Worm (Caenorhabditis elegans) whole organism, early embryonic: Measurements from ENCODE around the gene B0001.8.
"Not testable (repeated sequence)": the region's sequence is repeated elsewhere in the genome, so short reads cannot be mapped to it uniquely, and the experiment has no call there.

Experiments
- B0310.2 ChIP-seq: sonication (generic microtip); optimal IDR thresholded peaks from 2 replicates; lab custom pipeline; 2016; ENCODE audit warnings: mild to moderate bottlenecking, missing genetic modification characterization, missing compliant biosample characterization
- F13C5.2 ChIP-seq: sonication (generic microtip); optimal IDR thresholded peaks from 2 replicates; lab custom pipeline; 2017; ENCODE audit warnings: mild to moderate bottlenecking, missing genetic modification characterization, inconsistent platforms, missing compliant biosample characterization
- aly-1 ChIP-seq: sonication (generic microtip); optimal IDR thresholded peaks from 2 replicates; lab custom pipeline; 2016; ENCODE audit warnings: missing genetic modification characterization, missing compliant biosample characterization
- ama-1 ChIP-seq: fragments of 150-350 bp; optimal IDR thresholded peaks from 2 replicates; lab custom pipeline; 2014
- ceh-13 ChIP-seq: fragments of 200-800 bp; sonication (Bioruptor generic); optimal IDR thresholded peaks from 2 replicates; lab custom pipeline; 2018; ENCODE audit warnings: mild to moderate bottlenecking, missing genetic modification characterization, missing compliant biosample characterization
- ceh-36 ChIP-seq: sonication (generic microtip); optimal IDR thresholded peaks from 2 replicates; lab custom pipeline; 2016; ENCODE audit warnings: missing genetic modification characterization, inconsistent platforms, missing compliant biosample characterization
- ets-7 ChIP-seq: sonication (generic microtip); optimal IDR thresholded peaks from 2 replicates; lab custom pipeline; 2016; ENCODE audit warnings: missing genotype, missing genetic modification characterization, missing compliant biosample characterization
- flt-1 ChIP-seq: fragments of 200-800 bp; sonication (Bioruptor generic); IDR thresholded peaks from 2 replicates; pipeline ENCODE4 v1.3.6; 2022; ENCODE audit warnings: missing genetic modification characterization, missing compliant biosample characterization
- hmbx-1 ChIP-seq: sonication (generic microtip); optimal IDR thresholded peaks from 2 replicates; lab custom pipeline; 2016; ENCODE audit warnings: mild to moderate bottlenecking, missing genetic modification characterization, missing compliant biosample characterization
- hmg-4 ChIP-seq: fragments of 200-800 bp; sonication (Bioruptor generic); optimal IDR thresholded peaks from 2 replicates; lab custom pipeline; 2018; ENCODE audit warnings: mild to moderate bottlenecking, missing genetic modification characterization, missing compliant biosample characterization
- hnd-1 ChIP-seq: sonication (generic microtip); optimal IDR thresholded peaks from 2 replicates; lab custom pipeline; 2016; ENCODE audit warnings: missing genetic modification characterization, missing compliant biosample characterization
- pes-1 ChIP-seq: fragments of 200-800 bp; sonication (Bioruptor generic); IDR thresholded peaks from 2 replicates; pipeline ENCODE4 v1.3.6; 2022; ENCODE audit warnings: missing genetic modification reagents, missing genetic modification characterization, missing compliant biosample characterization
- scrt-1 ChIP-seq: fragments of 200-800 bp; sonication (Bioruptor generic); IDR thresholded peaks from 2 replicates; pipeline ENCODE4 v1.3.6; 2022; ENCODE audit warnings: missing genetic modification characterization, missing compliant biosample characterization
- sea-1 ChIP-seq: fragments of 200-800 bp; sonication (Bioruptor generic); conservative IDR thresholded peaks from 2 replicates; pipeline ENCODE4 v1.3.6; 2022; ENCODE audit warnings: missing genetic modification characterization, missing compliant biosample characterization
- tbx-11 ChIP-seq: fragments of 200-800 bp; sonication (Bioruptor generic); IDR thresholded peaks from 2 replicates; pipeline ENCODE4 v1.3.6; 2022; ENCODE audit warnings: missing genetic modification characterization, missing compliant biosample characterization
- tbx-37 ChIP-seq: fragments of 200-800 bp; sonication (Bioruptor generic); conservative IDR thresholded peaks from 2 replicates; pipeline ENCODE4 v1.3.6; 2022; ENCODE audit warnings: missing genetic modification reagents, missing genetic modification characterization, missing compliant biosample characterization
- tra-4 ChIP-seq: sonication (generic microtip); optimal IDR thresholded peaks from 2 replicates; lab custom pipeline; 2017; ENCODE audit warnings: missing genetic modification characterization, missing compliant biosample characterization

The B0001.8 gene

DNA sequence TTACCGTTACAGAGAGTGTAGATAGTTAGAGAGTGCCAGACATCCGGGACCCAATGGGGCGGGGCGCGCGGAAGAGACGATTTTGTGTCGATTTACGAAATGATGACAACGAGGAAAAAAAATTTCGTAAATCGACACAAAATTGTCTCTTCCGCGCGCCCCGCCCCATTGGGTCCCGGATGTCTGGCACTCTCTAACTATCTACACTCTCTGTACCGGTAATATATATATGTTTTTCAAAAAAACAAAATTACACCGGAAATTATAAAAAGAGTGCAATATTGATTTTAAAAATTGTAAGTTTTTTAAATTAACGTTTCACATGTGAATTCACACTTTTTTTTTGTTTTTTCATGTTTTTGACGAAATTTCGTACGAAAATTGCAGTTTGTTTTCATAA is 2.8 kb downstream of the B0001.8 start, which contains the start of gene B0001.4:
B0001.4 (minus strand) TSS at position 101 of the 400 bp plus-strand sequence.
- TF ChIP-seq B0310.2 (tag; lab: Kevin White, UChicago); tbx-37 (GFP tag; lab: Robert Waterston, UW); pes-1 (GFP tag; lab: Robert Waterston, UW): not testable (repeated sequence)

DNA sequence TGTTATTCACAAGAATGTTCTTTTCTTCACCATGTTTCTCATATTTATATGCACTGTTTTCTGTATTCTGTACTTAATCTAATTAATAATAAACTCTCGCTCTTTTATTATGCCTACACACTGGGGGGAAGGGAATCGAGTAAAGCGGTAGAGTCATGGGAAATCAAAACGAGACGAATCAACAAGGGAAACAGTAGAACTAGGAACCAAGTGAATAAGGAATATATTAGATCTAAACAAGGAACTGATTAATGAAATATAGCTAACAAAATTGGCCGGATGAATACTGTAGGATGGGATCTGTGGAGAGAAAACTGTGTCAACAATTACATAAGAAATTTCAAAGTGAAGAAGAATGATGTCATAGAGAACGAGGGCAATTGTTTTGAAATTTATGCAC is 5.9 kb downstream of the B0001.8 start:
- no peak for TF ChIP-seq ama-1 (lab: Kevin White, UChicago)

DNA sequence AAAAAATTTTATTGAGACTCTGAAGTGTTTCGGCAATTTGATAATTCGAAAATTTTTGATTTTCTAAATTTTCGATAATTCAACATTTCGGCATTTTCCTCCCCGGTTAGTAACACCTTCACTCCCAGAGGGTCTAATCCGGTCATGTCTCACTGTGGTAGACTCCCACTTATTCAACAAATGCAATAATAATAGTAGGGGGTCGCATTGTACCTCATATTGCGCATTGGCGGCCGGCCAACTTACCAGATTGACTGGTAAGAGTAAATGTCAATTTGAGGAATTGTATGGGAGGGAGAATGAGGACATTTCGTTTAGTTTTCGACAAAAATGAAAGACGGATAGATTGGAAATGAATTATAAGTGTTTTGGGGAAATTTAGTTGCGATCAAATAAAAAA is 7.1 kb downstream of the B0001.8 start:
- TF ChIP-seq hmbx-1 (tag; lab: Kevin White, UChicago) (no peak), ceh-36 (tag; lab: Kevin White, UChicago) (no peak), tbx-11 (GFP tag; lab: Robert Waterston, UW) (no peak), pes-1 (GFP tag; lab: Robert Waterston, UW) (no peak)

DNA sequence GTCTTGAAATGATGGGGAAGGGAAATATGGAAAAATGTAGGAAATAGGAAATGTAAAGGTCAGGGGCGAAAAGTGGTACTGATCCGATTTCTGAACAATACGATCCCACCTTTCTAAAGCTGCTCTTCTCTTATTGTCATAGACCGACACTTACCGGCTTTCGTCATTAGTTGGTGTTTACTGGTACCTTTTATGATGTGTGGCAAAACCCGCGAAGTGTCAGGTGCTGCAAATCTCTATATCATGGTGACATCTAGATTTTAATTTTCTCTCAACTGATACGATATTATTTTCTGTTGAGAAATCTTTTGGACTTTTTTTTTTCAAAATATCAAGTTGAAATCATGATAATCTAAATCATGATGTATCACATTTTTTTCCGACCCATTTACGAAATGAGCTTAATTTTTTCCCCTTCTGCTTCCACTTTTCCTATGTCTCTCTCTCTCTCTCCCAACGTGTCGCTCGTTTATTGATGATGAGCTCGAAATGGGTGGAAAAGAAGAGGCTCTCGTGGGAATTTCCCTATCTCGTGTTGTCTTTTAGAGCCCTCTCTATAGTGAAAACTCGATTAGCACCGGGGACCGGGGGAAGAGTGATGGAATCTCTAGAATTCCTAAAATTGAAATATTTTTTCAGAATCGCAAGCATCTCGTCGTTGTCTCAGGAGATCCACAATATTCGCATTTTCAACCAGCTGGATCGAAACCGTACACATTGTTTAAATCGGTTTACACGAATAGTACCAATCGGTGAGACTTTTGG is 9.4 kb downstream of the B0001.8 start:
- TF ChIP-seq ceh-13 = no peak
- TF ChIP-seq F13C5.2 (tag; lab: Kevin White, UChicago) = no peak

DNA sequence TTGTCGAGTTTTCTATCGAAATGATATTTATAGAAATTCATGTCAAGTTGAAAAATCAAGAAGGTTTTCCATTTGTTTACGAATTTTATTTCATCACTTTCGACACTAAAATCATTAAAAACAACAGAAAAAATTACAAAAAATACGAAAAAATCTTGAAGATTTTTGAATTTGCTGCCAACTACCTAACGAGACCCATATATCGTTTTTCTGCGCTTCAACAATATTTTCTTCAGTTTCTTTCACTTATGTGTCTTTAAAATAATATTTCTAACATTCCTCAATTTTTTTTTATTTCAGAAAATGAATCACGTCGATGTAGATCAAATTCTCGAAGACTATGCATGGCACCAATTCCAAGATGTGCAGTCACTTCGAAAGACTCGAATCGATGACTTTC is 11.7 kb downstream of the B0001.8 start, which contains the start of gene lin-24:
lin-24 (plus strand) TSS at position 301 of the 400 bp plus-strand sequence.
- TF ChIP-seq ceh-36 (tag; lab: Kevin White, UChicago) (no peak), hnd-1 (tag; lab: Kevin White, UChicago) (no peak), pes-1 (GFP tag; lab: Robert Waterston, UW) (no peak)

DNA sequence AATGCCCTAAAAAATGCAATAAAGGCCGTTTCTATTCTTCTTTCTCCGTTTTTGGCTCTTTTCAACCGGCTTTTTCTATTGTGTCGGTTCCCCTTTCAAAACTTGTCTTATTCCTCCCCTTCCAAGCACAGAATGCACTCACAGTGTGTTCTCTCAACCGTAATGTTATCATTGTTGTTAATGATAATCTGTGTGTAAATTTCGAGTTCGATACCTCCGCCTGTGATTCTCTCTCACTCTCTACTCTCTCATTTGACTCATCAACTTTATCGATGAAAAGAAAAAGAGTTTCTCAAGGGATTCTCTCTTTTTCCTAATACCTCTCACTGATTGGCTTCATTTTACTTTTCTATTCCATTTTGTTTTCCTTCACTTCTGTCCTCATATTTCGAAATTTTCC is 12.2 kb downstream of the B0001.8 start:
- TF ChIP-seq ets-7 (tag; lab: Kevin White, UChicago) (no peak), sea-1 (no peak), pes-1 (GFP tag; lab: Robert Waterston, UW) (no peak), tbx-11 (GFP tag; lab: Robert Waterston, UW) (no peak), ceh-36 (tag; lab: Kevin White, UChicago) (no peak), hnd-1 (tag; lab: Kevin White, UChicago) (no peak), aly-1 (tag; lab: Kevin White, UChicago) (no peak), F13C5.2 (tag; lab: Kevin White, UChicago) (no peak), hmbx-1 (tag; lab: Kevin White, UChicago) (no peak), tbx-37 (GFP tag; lab: Robert Waterston, UW) (no peak), tra-4 (no peak), flt-1 (no peak), scrt-1 (GFP tag; lab: Robert Waterston, UW) (no peak), ceh-13 (no peak), B0310.2 (tag; lab: Kevin White, UChicago) (no peak), hmg-4 (GFP tag; lab: Kevin White, UChicago) (no peak), ama-1 (lab: Kevin White, UChicago) (no peak)

DNA sequence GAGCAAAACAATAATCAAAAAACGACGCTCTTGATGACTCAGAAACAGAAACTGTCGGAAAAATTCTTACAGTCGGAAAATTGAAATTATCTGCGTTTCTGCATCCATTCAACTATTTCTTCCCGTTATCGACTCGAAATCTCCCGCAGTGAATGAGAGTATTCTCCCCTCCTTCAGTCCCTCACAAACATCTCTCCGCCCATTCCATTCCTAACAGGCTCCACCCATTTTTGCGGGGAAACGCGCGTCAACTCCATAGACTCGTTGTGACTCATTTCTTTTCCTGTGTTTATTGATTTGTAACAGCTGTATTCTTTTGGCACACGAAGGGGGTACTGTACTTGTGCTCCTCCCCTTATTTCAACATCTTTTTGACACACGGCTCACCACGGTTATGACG is 13.0 kb downstream of the B0001.8 start:
- no peak for TF ChIP-seq tbx-37 (GFP tag; lab: Robert Waterston, UW)
- no peak for TF ChIP-seq pes-1 (GFP tag; lab: Robert Waterston, UW)

DNA sequence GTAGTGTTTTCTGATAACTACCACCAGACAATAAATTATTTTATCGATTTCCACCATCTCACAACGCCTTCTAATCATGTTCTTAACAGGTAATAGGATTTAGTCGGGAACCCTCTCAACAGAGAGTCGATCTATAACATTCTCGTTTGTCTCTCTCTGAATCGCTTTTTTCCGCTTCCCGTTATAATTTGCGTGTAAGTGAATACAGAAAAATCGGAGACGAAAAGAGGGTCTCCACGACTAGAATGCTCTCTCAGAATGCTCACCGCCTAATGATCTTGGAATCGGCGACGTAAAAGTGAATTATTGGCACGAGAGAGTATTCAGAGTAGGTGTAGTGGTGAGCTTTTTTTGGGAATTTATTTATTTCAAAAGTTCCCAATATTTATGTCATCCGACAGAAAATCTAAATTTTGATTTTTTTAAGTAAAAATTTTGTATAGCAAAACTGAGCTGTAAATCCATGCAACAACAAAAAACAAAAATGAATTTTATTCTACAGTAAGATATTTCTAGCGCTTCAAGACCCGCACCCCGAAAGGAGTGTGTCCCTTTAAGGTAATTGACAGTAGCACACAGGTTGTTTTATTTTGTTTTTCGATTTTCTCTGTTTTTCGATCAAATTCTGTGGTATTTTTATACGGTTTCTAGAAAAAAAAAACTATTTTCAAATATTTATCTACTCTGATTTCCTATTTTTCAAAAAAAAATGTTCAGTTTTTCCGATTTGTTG is 14.0 kb downstream of the B0001.8 start:
- TF ChIP-seq F13C5.2 (tag; lab: Kevin White, UChicago) = no peak
- TF ChIP-seq ceh-13 = no peak
- TF ChIP-seq aly-1 (tag; lab: Kevin White, UChicago) = no peak
- TF ChIP-seq flt-1 = no peak
- TF ChIP-seq tra-4 = no peak
- no peak for TF ChIP-seq hmg-4 (GFP tag; lab: Kevin White, UChicago)
- TF ChIP-seq tbx-37 (GFP tag; lab: Robert Waterston, UW) = no peak
